Fruit fly (Drosophila melanogaster): ENCODE measurements around the gene AdamTS-B.

Gene AdamTS-B

dm6 chrX:5717741-5718475, 19.6 kb downstream of the AdamTS-B start, which contains the start of gene CG33080 (continued):
- TF ChIP-seq Ptx1 (GFP tag; IDR thresholded peaks at IDR 0.05), result peak; percentile 53
- TF ChIP-seq C15 (GFP tag; IDR thresholded peaks at IDR 0.05), result no peak
- no peak for TF ChIP-seq CG2712 (tag; optimal IDR thresholded peaks at IDR 0.05)
- peak; percentile 24 for TF ChIP-seq CG17359 (tag; optimal IDR thresholded peaks at IDR 0.05)
- peak; percentile 46; the same call in 2 of the 3 replicates for TF ChIP-seq dysf (GFP tag; IDR thresholded peaks at IDR 0.05)
- no peak for TF ChIP-seq NfI (GFP tag; optimal IDR thresholded peaks at IDR 0.05)
- TF ChIP-seq Adf1 (GFP tag; IDR thresholded peaks at IDR 0.05), result 0 out of 2 replicates have a peak, but pooled peaks have one; percentile 8
- no peak for TF ChIP-seq CG33557 (GFP tag; optimal IDR thresholded peaks at IDR 0.05)
- TF ChIP-seq prd (optimal IDR thresholded peaks at IDR 0.05), result no peak
- peak; percentile 28; the same call in 1 of the 3 replicates for TF ChIP-seq prd (GFP tag; IDR thresholded peaks at IDR 0.05)
- TF ChIP-seq gsb (GFP tag; IDR thresholded peaks at IDR 0.05), result no peak
- no peak for TF ChIP-seq CG33213 (GFP tag; optimal IDR thresholded peaks at IDR 0.05)
- 0 out of 2 replicates have a peak, but pooled peaks have one; percentile 14 for TF ChIP-seq CG14441 (GFP tag; IDR thresholded peaks at IDR 0.05)
- no peak for TF ChIP-seq CG32767 (GFP tag; IDR thresholded peaks at IDR 0.05)
- TF ChIP-seq Aef1 (GFP tag; IDR thresholded peaks at IDR 0.05), result peak; percentile 34; the same call in 1 of the 3 replicates
- TF ChIP-seq CG13424 (tag; optimal IDR thresholded peaks at IDR 0.05), result no peak
- no peak for TF ChIP-seq Dip3 (GFP tag; optimal IDR thresholded peaks at IDR 0.05)
- TF ChIP-seq CG5953 (GFP tag; IDR thresholded peaks at IDR 0.05), result no peak
- TF ChIP-seq sisA (GFP tag; IDR thresholded peaks at IDR 0.05), result 0 out of 2 replicates have a peak, but pooled peaks have one; percentile 15
- no peak for TF ChIP-seq CG12155 (GFP tag; optimal IDR thresholded peaks at IDR 0.05)
- 0 out of 2 replicates have a peak, but pooled peaks have one; percentile 15 for TF ChIP-seq CG32772 (GFP tag; IDR thresholded peaks at IDR 0.05)
- TF ChIP-seq CG16813 (GFP tag; IDR thresholded peaks at IDR 0.05; ENCODE audit: partially characterized antibody), result no peak
- TF ChIP-seq CG4730 (GFP tag; IDR thresholded peaks at IDR 0.05), result no peak
- no peak for TF ChIP-seq Ada2b (GFP tag; IDR thresholded peaks at IDR 0.05)
- TF ChIP-seq CG1603 (tag; optimal IDR thresholded peaks at IDR 0.05), result no peak
- no peak for TF ChIP-seq CG8765 (GFP tag; IDR thresholded peaks at IDR 0.05)
- TF ChIP-seq Drgx (GFP tag; IDR thresholded peaks at IDR 0.05), result no peak
- TF ChIP-seq Max (GFP tag; optimal IDR thresholded peaks at IDR 0.05), result no peak
- peak; percentile 58 for TF ChIP-seq CG2120 (GFP tag; optimal IDR thresholded peaks at IDR 0.05)
- no peak for TF ChIP-seq so (GFP tag; IDR thresholded peaks at IDR 0.05)
- no peak for TF ChIP-seq gce (GFP tag; IDR thresholded peaks at IDR 0.05)
- peak; percentile 27 for TF ChIP-seq CG18599 (GFP tag; optimal IDR thresholded peaks at IDR 0.05)
- TF ChIP-seq CG12104 (GFP tag; optimal IDR thresholded peaks at IDR 0.05), result no peak
- TF ChIP-seq CG11398 (GFP tag; optimal IDR thresholded peaks at IDR 0.05), result no peak
- peak; percentile 12 for TF ChIP-seq CG2678 (tag; optimal IDR thresholded peaks at IDR 0.05)
- TF ChIP-seq sens (GFP tag), result no peak
- TF ChIP-seq knrl (GFP tag; IDR thresholded peaks at IDR 0.05; ENCODE audit: partially characterized antibody), result 0 out of 3 replicates have a peak, but pooled peaks have one; percentile 14
- TF ChIP-seq CG13624 (GFP tag; optimal IDR thresholded peaks at IDR 0.05), result no peak
- peak; percentile 29 for TF ChIP-seq Hmr (GFP tag; optimal IDR thresholded peaks at IDR 0.05)
- peak; percentile 51 for TF ChIP-seq lab (GFP tag; optimal IDR thresholded peaks at IDR 0.05)
- TF ChIP-seq E2f1 (GFP tag; IDR thresholded peaks at IDR 0.05), result no peak
- TF ChIP-seq dm (GFP tag; optimal IDR thresholded peaks at IDR 0.05), result no peak
- no peak for TF ChIP-seq CG14014 (GFP tag; IDR thresholded peaks at IDR 0.05)
- no peak for TF ChIP-seq sc (optimal IDR thresholded peaks at IDR 0.05)
- no peak for TF ChIP-seq sc (GFP tag; optimal IDR thresholded peaks at IDR 0.05)
- TF ChIP-seq grn (GFP tag; optimal IDR thresholded peaks at IDR 0.05), result peak; percentile 89
- no peak for TF ChIP-seq her (GFP tag; optimal IDR thresholded peaks at IDR 0.05)
- 0 out of 2 replicates have a peak, but pooled peaks have one; percentile 23 for TF ChIP-seq CG11085 (GFP tag; IDR thresholded peaks at IDR 0.05)
- no peak for TF ChIP-seq CG34224 (GFP tag; IDR thresholded peaks at IDR 0.05; ENCODE audit: partially characterized antibody)
- TF ChIP-seq CG15269 (tag; optimal IDR thresholded peaks at IDR 0.05), result peak; percentile 9
